Fruit fly (Drosophila melanogaster) whole organism, adult: ENCODE measurements around the gene CG1317.

Experiments used
- CG11617 ChIP-seq: fragments of 200-800 bp; sonication (Bioruptor generic); optimal IDR thresholded peaks from 2 replicates; lab custom pipeline; 2017; ENCODE audit warnings: mild to moderate bottlenecking, missing biosample characterization, missing genetic modification reagents, missing genetic modification characterization
- CG12768 ChIP-seq: fragments of 200-800 bp; sonication (Bioruptor generic); optimal IDR thresholded peaks from 2 replicates; lab custom pipeline; 2017; ENCODE audit warnings: missing biosample characterization, missing genetic modification characterization, mild to moderate bottlenecking, moderate library complexity, missing genetic modification reagents
- CG14711 ChIP-seq: fragments of 200-800 bp; sonication (Bioruptor generic); optimal IDR thresholded peaks from 2 replicates; lab custom pipeline; 2018; ENCODE audit warnings: missing biosample characterization, mild to moderate bottlenecking, missing genetic modification characterization, moderate library complexity
- CG1620 ChIP-seq: fragments of 200-800 bp; sonication (Bioruptor generic); optimal IDR thresholded peaks from 2 replicates; lab custom pipeline; 2016; ENCODE audit warnings: missing biosample characterization, missing genetic modification characterization
- CG33017 ChIP-seq: fragments of 200-800 bp; sonication (Bioruptor generic); optimal IDR thresholded peaks from 2 replicates; lab custom pipeline; 2018; ENCODE audit warnings: missing biosample characterization, mild to moderate bottlenecking, missing genetic modification characterization, moderate library complexity
- CG5204 ChIP-seq: fragments of 200-800 bp; sonication (Bioruptor generic); optimal IDR thresholded peaks from 2 replicates; lab custom pipeline; 2016; ENCODE audit warnings: missing biosample characterization, missing genetic modification characterization
- CG7045 ChIP-seq: fragments of 200-800 bp; sonication (Bioruptor generic); optimal IDR thresholded peaks from 2 replicates; lab custom pipeline; 2017; ENCODE audit warnings: missing biosample characterization, mild to moderate bottlenecking, missing genetic modification characterization
- CG7101 ChIP-seq: fragments of 200-800 bp; sonication (Bioruptor generic); optimal IDR thresholded peaks from 2 replicates; lab custom pipeline; 2018; ENCODE audit warnings: missing biosample characterization, mild to moderate bottlenecking, missing genetic modification characterization, moderate library complexity
- Clk ChIP-seq: fragments of 200-800 bp; sonication (Bioruptor generic); optimal IDR thresholded peaks from 2 replicates; lab custom pipeline; 2017; ENCODE audit warnings: missing biosample characterization, missing genetic modification characterization
- Crg-1 ChIP-seq: fragments of 200-800 bp; sonication (Bioruptor generic); optimal IDR thresholded peaks from 2 replicates; lab custom pipeline; 2016; ENCODE audit warnings: missing biosample characterization, missing genetic modification characterization
- Hr96 ChIP-seq: fragments of 200-800 bp; sonication (Bioruptor generic); optimal IDR thresholded peaks from 2 replicates; lab custom pipeline; 2016; ENCODE audit warnings: missing biosample characterization, missing genetic modification characterization
- Mnt ChIP-seq: fragments of 200-800 bp; sonication (Bioruptor generic); optimal IDR thresholded peaks from 2 replicates; lab custom pipeline; 2016; ENCODE audit warnings: missing biosample characterization, mild to moderate bottlenecking, missing genetic modification characterization
- bab1 ChIP-seq: fragments of 200-800 bp; sonication (Bioruptor generic); optimal IDR thresholded peaks from 3 replicates; lab custom pipeline; 2019; ENCODE audit warnings: missing biosample characterization, mild to moderate bottlenecking, missing genetic modification characterization, moderate library complexity
- cic ChIP-seq: fragments of 200-800 bp; sonication (Bioruptor generic); optimal IDR thresholded peaks from 2 replicates; lab custom pipeline; 2017; ENCODE audit warnings: missing biosample characterization, mild to moderate bottlenecking, missing genetic modification characterization, moderate library complexity
- cnc ChIP-seq, 2 experiments: fragments of >200 bp; optimal IDR thresholded peaks; 2 replicates each; lab custom pipeline; 2017
- kay ChIP-seq: fragments of 200-800 bp; sonication (Bioruptor generic); peaks from one replicate; lab custom pipeline; 2016; ENCODE audit warnings: missing biosample characterization, missing genetic modification characterization, borderline replicate concordance
- ovo ChIP-seq: fragments of 200-800 bp; sonication (Bioruptor generic); optimal IDR thresholded peaks from 2 replicates; lab custom pipeline; 2016; ENCODE audit warnings: missing biosample characterization, missing genetic modification characterization
- pad ChIP-seq: fragments of 200-800 bp; sonication (Bioruptor generic); optimal IDR thresholded peaks from 3 replicates; lab custom pipeline; 2017; ENCODE audit warnings: missing biosample characterization, missing genetic modification characterization, mild to moderate bottlenecking, moderate library complexity, missing genetic modification reagents
- tj ChIP-seq: fragments of 200-800 bp; sonication (Bioruptor generic); optimal IDR thresholded peaks from 3 replicates; lab custom pipeline; 2017; ENCODE audit warnings: missing biosample characterization, mild to moderate bottlenecking, missing genetic modification characterization, moderate library complexity
- toe ChIP-seq: fragments of 200-800 bp; sonication (Bioruptor generic); optimal IDR thresholded peaks from 2 replicates; lab custom pipeline; 2016; ENCODE audit warnings: missing biosample characterization, missing genetic modification characterization

CG1317 gene

dm6 chr3L:2377114-2377783 lies 5.5 kb upstream of the CG1317 start, which contains the start of the genes CG15877 and Svil:
CG15877 (minus strand) TSS chr3L:2377556.
Svil (plus strand) TSS chr3L:2377655.
- TF ChIP-seq Clk (GFP tag; lab: Kevin White, UChicago), result no peak
- TF ChIP-seq Crg-1 (GFP tag; lab: Kevin White, UChicago), result no peak
- no peak for TF ChIP-seq Hr96 (GFP tag; lab: Kevin White, UChicago)
- TF ChIP-seq CG11617 (GFP tag; lab: Kevin White, UChicago), result no peak
- peak; percentile 42 for TF ChIP-seq bab1 (GFP tag; lab: Kevin White, UChicago)
- TF ChIP-seq CG12768 (GFP tag; lab: Kevin White, UChicago), result no peak
- TF ChIP-seq toe (GFP tag; lab: Kevin White, UChicago), result no peak
- TF ChIP-seq CG33017, result no peak
- TF ChIP-seq CG1620, result peak; percentile 6
- no peak for TF ChIP-seq ovo (GFP tag; lab: Kevin White, UChicago)
- TF ChIP-seq cic (GFP tag; lab: Kevin White, UChicago), result no peak
- TF ChIP-seq Mnt (GFP tag; lab: Kevin White, UChicago), result peak; percentile 48
- TF ChIP-seq CG7045, result no peak
- peak; percentile 27 for TF ChIP-seq pad (GFP tag; lab: Kevin White, UChicago)
- peak; percentile 4 for TF ChIP-seq CG7101
- TF ChIP-seq tj, result no peak
- TF ChIP-seq cnc (optimal IDR thresholded peaks at IDR 0.05; lab: Kevin White, UChicago), result no peak
- no peak for TF ChIP-seq CG14711 (tag; lab: Kevin White, UChicago)
- TF ChIP-seq CG5204 (GFP tag; lab: Kevin White, UChicago), result no peak
- TF ChIP-seq kay (GFP tag; lab: Kevin White, UChicago), result peak; percentile 92

- peak; percentile 99 for TF ChIP-seq CG1620
- TF ChIP-seq CG33017, result peak; percentile 99
- peak; percentile 100 for TF ChIP-seq toe (GFP tag; lab: Kevin White, UChicago)
- TF ChIP-seq cic (GFP tag; lab: Kevin White, UChicago), result peak; percentile 91
- peak; percentile 99 for TF ChIP-seq CG5204 (GFP tag; lab: Kevin White, UChicago)
- TF ChIP-seq pad (GFP tag; lab: Kevin White, UChicago), result peak; percentile 94
- TF ChIP-seq CG11617 (GFP tag; lab: Kevin White, UChicago), result peak; percentile 98
- no peak for TF ChIP-seq cnc (optimal IDR thresholded peaks at IDR 0.05; lab: Kevin White, UChicago)
- peak; percentile 99 for TF ChIP-seq CG7101
- TF ChIP-seq bab1 (GFP tag; lab: Kevin White, UChicago), result peak; percentile 99
- peak; percentile 99 for TF ChIP-seq CG7045
- peak; percentile 98 for TF ChIP-seq CG14711 (tag; lab: Kevin White, UChicago)
- peak; percentile 91 for TF ChIP-seq tj
- TF ChIP-seq ovo (GFP tag; lab: Kevin White, UChicago), result peak; percentile 97
- TF ChIP-seq CG12768 (GFP tag; lab: Kevin White, UChicago), result peak; percentile 99
- peak; percentile 99 for TF ChIP-seq Hr96 (GFP tag; lab: Kevin White, UChicago)
- peak; percentile 98 for TF ChIP-seq Clk (GFP tag; lab: Kevin White, UChicago)
- peak; percentile 97 for TF ChIP-seq kay (GFP tag; lab: Kevin White, UChicago)
- peak; percentile 99 for TF ChIP-seq Crg-1 (GFP tag; lab: Kevin White, UChicago)
- TF ChIP-seq Mnt (GFP tag; lab: Kevin White, UChicago), result peak; percentile 100
Observed at dm6 chr3L:2373421-2374043, 1.8 kb upstream of the CG1317 start, which contains the start of the genes mRpL23 and CG9004. mRpL23 (minus strand) TSS chr3L:2373704. CG9004 (plus strand) TSS chr3L:2373728.

dm6 chr3L:2360257-2360656 lies 11.5 kb downstream of the CG1317 start, which contains the start of gene CG13801:
CG13801 (plus strand) TSS chr3L:2360557.
- TF ChIP-seq CG11617 (GFP tag; lab: Kevin White, UChicago), result no peak
- TF ChIP-seq ovo (GFP tag; lab: Kevin White, UChicago), result no peak

DNA sequence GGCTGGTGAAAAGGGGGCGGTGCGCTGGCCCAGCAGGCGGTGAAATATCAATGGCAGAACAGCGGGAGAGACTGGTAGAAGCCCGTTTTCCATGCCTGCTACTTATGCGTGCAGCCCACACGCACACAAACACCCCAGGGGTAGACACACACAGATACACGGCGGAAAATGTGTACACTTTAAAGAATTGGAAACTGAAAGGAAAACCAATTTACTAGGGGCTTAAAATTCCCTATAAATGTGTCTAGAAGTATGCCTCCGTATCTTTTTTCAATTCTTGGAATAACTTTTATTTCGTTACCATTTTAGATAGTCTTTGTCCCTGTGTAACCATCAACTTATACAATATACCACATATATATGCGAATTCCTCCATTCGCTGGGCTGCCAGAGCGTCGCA lies 39.5 kb downstream of the CG1317 start:
- TF ChIP-seq pad (GFP tag; lab: Kevin White, UChicago) (no peak), CG12768 (GFP tag; lab: Kevin White, UChicago) (no peak), kay (GFP tag; lab: Kevin White, UChicago) (no peak), CG5204 (GFP tag; lab: Kevin White, UChicago) (no peak), Hr96 (GFP tag; lab: Kevin White, UChicago) (no peak), CG33017 (no peak), CG1620 (no peak), cic (GFP tag; lab: Kevin White, UChicago) (no peak), ovo (GFP tag; lab: Kevin White, UChicago) (no peak), Crg-1 (GFP tag; lab: Kevin White, UChicago) (no peak), toe (GFP tag; lab: Kevin White, UChicago) (no peak), cnc (optimal IDR thresholded peaks at IDR 0.05; lab: Kevin White, UChicago) (no peak)

DNA sequence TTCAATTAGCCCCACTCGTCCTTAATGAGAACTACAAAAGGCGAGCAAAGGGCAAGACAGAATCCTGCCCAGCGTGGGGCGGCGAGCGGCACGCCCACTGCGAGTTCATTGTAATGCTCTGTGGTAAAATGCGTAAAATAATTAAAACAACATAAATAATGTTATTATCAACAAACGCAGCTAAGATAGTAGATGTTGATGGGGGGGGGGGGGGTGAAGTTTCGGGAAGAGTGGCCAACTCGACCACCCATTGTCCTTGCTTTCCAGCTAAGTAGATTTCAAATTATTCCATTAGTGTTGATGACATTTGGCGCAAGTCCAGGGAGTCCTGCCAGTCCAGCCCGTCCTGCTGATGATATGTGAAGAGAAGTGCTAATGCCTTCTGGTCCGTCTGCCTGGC lies 42.9 kb downstream of the CG1317 start:
- TF ChIP-seq CG1620 (no peak), Mnt (GFP tag; lab: Kevin White, UChicago) (no peak), CG12768 (GFP tag; lab: Kevin White, UChicago) (no peak), kay (GFP tag; lab: Kevin White, UChicago) (no peak), cnc (optimal IDR thresholded peaks at IDR 0.05; lab: Kevin White, UChicago) (no peak), CG7101 (no peak), CG33017 (no peak), toe (GFP tag; lab: Kevin White, UChicago) (no peak), cic (GFP tag; lab: Kevin White, UChicago) (no peak), CG5204 (GFP tag; lab: Kevin White, UChicago) (no peak), Crg-1 (GFP tag; lab: Kevin White, UChicago) (no peak), pad (GFP tag; lab: Kevin White, UChicago) (no peak)
